Worm (Caenorhabditis elegans) whole organism, L4/young adult: ENCODE measurements around the gene dgk-5.

ENCODE experiments used
- W03F9.2 ChIP-seq: fragments of 150-350 bp; optimal IDR thresholded peaks from 2 replicates; lab custom pipeline; 2014; ENCODE audit warnings: missing biosample characterization, missing genetic modification characterization
- dao-5 ChIP-seq: sonication (generic microtip); optimal IDR thresholded peaks from 2 replicates; lab custom pipeline; 2016; ENCODE audit warnings: missing genotype, missing genetic modification characterization, moderate library complexity, missing compliant biosample characterization
- him-1 ChIP-seq: sonication (generic microtip); optimal IDR thresholded peaks from 2 replicates; lab custom pipeline; 2016; ENCODE audit warnings: missing genotype, missing genetic modification reagents, missing genetic modification characterization, missing compliant biosample characterization

- TF ChIP-seq him-1 (no peak), dao-5 (tag; lab: Kevin White, UChicago) (no peak), W03F9.2 (tag; lab: Kevin White, UChicago) (no peak)
Observed at ce11 chrII:6475180-6475737, 4.4 kb upstream of the dgk-5 start, which contains the start of gene T28D9.16.
